Worm (Caenorhabditis elegans) whole organism, L4 larva: Measurements from ENCODE around the gene srt-16.

ENCODE experiments used
- Y105C5A.15 ChIP-seq: fragments of 200-800 bp; sonication (Bioruptor generic); IDR thresholded peaks from 2 replicates; pipeline ENCODE4 v1.3.6; 2022; ENCODE audit warnings: missing genetic modification characterization, missing compliant biosample characterization
- duxl-1 ChIP-seq: sonication (generic microtip); optimal IDR thresholded peaks from 2 replicates; lab custom pipeline; 2016; ENCODE audit warnings: mild to moderate bottlenecking, missing genetic modification characterization, moderate library complexity, missing compliant biosample characterization; ENCODE audit not compliant: poor library complexity
- jun-1 ChIP-seq: fragments of 150-350 bp; optimal IDR thresholded peaks from 2 replicates; lab custom pipeline; 2014; ENCODE audit warnings: missing biosample characterization, missing genetic modification reagents, missing genetic modification characterization
- nhr-10 ChIP-seq: fragments of 150-350 bp; optimal IDR thresholded peaks from 2 replicates; lab custom pipeline; 2014; ENCODE audit warnings: missing biosample characterization, missing genetic modification characterization
- snpc-1.2 ChIP-seq: fragments of 200-800 bp; sonication (Bioruptor generic); IDR thresholded peaks from 2 replicates; pipeline ENCODE4 v1.3.6; 2022; ENCODE audit warnings: missing genetic modification reagents, missing genetic modification characterization, missing compliant biosample characterization
- unc-62 ChIP-seq, 3 experiments: fragments of 150-350 bp in 1 of 3; sonication (generic microtip); optimal IDR thresholded peaks in 2 of 3; peaks in 1 of 3; 1 replicate in 1 of 3; 2 replicates in 2 of 3; lab custom pipeline; 2014 to 2017; ENCODE audit warnings: missing biosample characterization in 3 of 3, missing genetic modification characterization in 3 of 3, missing genetic modification reagents in 3 of 3, missing genotype in 1 of 3

DNA sequence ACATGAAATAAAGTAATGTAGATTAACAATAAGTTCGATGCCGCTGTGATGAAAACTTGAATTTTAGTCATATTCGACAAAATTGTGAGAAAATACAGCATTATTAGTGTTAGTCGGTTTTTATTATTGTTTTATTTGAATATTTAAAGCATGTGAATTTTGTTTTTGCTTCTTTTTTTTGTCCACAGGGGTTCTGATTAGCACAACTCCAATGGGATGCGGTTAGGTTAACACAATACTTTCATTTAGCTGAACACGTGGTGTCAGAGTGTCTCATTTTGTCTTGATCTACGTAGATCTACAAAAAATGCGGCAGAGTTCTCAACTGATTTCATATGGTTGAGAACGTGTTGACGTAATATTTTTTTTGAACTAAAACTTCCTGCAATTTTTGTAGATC, 4.8 kb upstream of the srt-16 start, which contains the start of gene str-40:
- TF ChIP-seq duxl-1 (tag; lab: Kevin White, UChicago): no peak
- TF ChIP-seq Y105C5A.15: no peak
- TF ChIP-seq nhr-10 (tag; lab: Kevin White, UChicago): no peak
- TF ChIP-seq jun-1: no peak
- TF ChIP-seq unc-62 (GFP tag; optimal IDR thresholded peaks at IDR 0.05 in 1 of 2; lab: Kevin White, UChicago): no peak
- TF ChIP-seq unc-62 (tag; optimal IDR thresholded peaks at IDR 0.05; lab: Kevin White, UChicago): no peak
- no peak for TF ChIP-seq snpc-1.2 (GFP tag; lab: Robert Waterston, UW)
